Fruit fly (Drosophila melanogaster) whole organism, prepupa: ENCODE measurements around the gene CG15643.

ENCODE experiments used
- CG10631 ChIP-seq: fragments of 200-800 bp; sonication (Bioruptor generic); optimal IDR thresholded peaks from 2 replicates; lab custom pipeline; 2016; ENCODE audit warnings: missing biosample characterization, missing genetic modification characterization
- CG10669 ChIP-seq: fragments of 200-800 bp; sonication (Bioruptor generic); optimal IDR thresholded peaks from 3 replicates; lab custom pipeline; 2018; ENCODE audit warnings: missing biosample characterization, mild to moderate bottlenecking, missing genetic modification characterization, moderate library complexity
- CG11294 ChIP-seq: fragments of 200-800 bp; sonication (Bioruptor generic); IDR thresholded peaks from 2 replicates; pipeline ENCODE4 v1.3.6; 2022; ENCODE audit warnings: missing biosample characterization, missing genetic modification characterization
- CG11762 ChIP-seq: fragments of 200-800 bp; sonication (Bioruptor generic); optimal IDR thresholded peaks from 3 replicates; lab custom pipeline; 2016; ENCODE audit warnings: missing biosample characterization, missing genetic modification characterization; ENCODE audit not compliant: insufficient read depth
- CG11902 ChIP-seq: fragments of 200-800 bp; sonication (Bioruptor generic); optimal IDR thresholded peaks from 3 replicates; lab custom pipeline; 2016; ENCODE audit warnings: missing biosample characterization, missing genetic modification characterization
- CG15336 ChIP-seq: fragments of 200-800 bp; sonication (Bioruptor generic); IDR thresholded peaks from 2 replicates; pipeline ENCODE4 v1.3.6; 2022; ENCODE audit warnings: missing biosample characterization, missing genetic modification characterization
- CG1621 ChIP-seq: fragments of 200-800 bp; sonication (Bioruptor generic); optimal IDR thresholded peaks from 3 replicates; lab custom pipeline; 2018; ENCODE audit warnings: missing biosample characterization, mild to moderate bottlenecking, missing genetic modification characterization
- CG16779 ChIP-seq: fragments of 200-800 bp; sonication (Bioruptor generic); optimal IDR thresholded peaks from 3 replicates; lab custom pipeline; 2017; ENCODE audit warnings: missing biosample characterization, mild to moderate bottlenecking, missing genetic modification characterization
- CG3032 ChIP-seq: fragments of 200-800 bp; optimal IDR thresholded peaks from 2 replicates; lab custom pipeline; 2019; ENCODE audit warnings: missing biosample characterization, mild to moderate bottlenecking, missing genetic modification characterization, moderate library complexity
- CG32006 ChIP-seq: fragments of 200-800 bp; sonication (Bioruptor generic); optimal IDR thresholded peaks from 3 replicates; lab custom pipeline; 2017; ENCODE audit warnings: missing biosample characterization, mild to moderate bottlenecking, missing genetic modification characterization
- CG34406 ChIP-seq: fragments of 200-800 bp; sonication (Bioruptor generic); optimal IDR thresholded peaks from 3 replicates; lab custom pipeline; 2016; ENCODE audit warnings: missing biosample characterization, missing genetic modification characterization
- CG4318 ChIP-seq: fragments of 200-800 bp; sonication (Bioruptor generic); optimal IDR thresholded peaks from 3 replicates; lab custom pipeline; 2017; ENCODE audit warnings: missing biosample characterization, mild to moderate bottlenecking, missing genetic modification characterization
- CG6163 ChIP-seq: fragments of 200-800 bp; sonication (Bioruptor generic); IDR thresholded peaks from 3 replicates; pipeline ENCODE4 v1.3.6; 2022; ENCODE audit warnings: missing biosample characterization, missing genetic modification characterization
- CG6276 ChIP-seq: fragments of 200-800 bp; sonication (Bioruptor generic); optimal IDR thresholded peaks from 2 replicates; lab custom pipeline; 2017; ENCODE audit warnings: missing biosample characterization, mild to moderate bottlenecking, missing genetic modification characterization
- CG6808 ChIP-seq: fragments of 200-800 bp; sonication (Bioruptor generic); optimal IDR thresholded peaks from 3 replicates; lab custom pipeline; 2017; ENCODE audit warnings: missing biosample characterization, missing genetic modification characterization, mild to moderate bottlenecking, moderate library complexity, missing genetic modification reagents
- CG6854 ChIP-seq: fragments of 200-800 bp; sonication (Bioruptor generic); optimal IDR thresholded peaks from 2 replicates; lab custom pipeline; 2017; ENCODE audit warnings: missing biosample characterization, mild to moderate bottlenecking, missing genetic modification characterization
- CG7368 ChIP-seq: fragments of 200-800 bp; sonication (Bioruptor generic); optimal IDR thresholded peaks from 3 replicates; lab custom pipeline; 2016; ENCODE audit warnings: missing biosample characterization, missing genetic modification characterization
- CG8319 ChIP-seq: fragments of 200-800 bp; sonication (Bioruptor generic); optimal IDR thresholded peaks from 3 replicates; lab custom pipeline; 2016; ENCODE audit warnings: missing biosample characterization, missing genetic modification characterization
- CG9139 ChIP-seq: fragments of 200-800 bp; sonication (Bioruptor generic); optimal IDR thresholded peaks from 3 replicates; lab custom pipeline; 2017; ENCODE audit warnings: missing biosample characterization, mild to moderate bottlenecking, missing genetic modification characterization
- Eip75B ChIP-seq: fragments of 200-800 bp; sonication (Bioruptor generic); optimal IDR thresholded peaks from 3 replicates; lab custom pipeline; 2016; ENCODE audit warnings: missing biosample characterization, missing genetic modification characterization
- Eip78C ChIP-seq: fragments of 200-800 bp; sonication (Bioruptor generic); peaks from one replicate; lab custom pipeline; 2016; ENCODE audit warnings: missing biosample characterization, missing genetic modification characterization
- Eip93F ChIP-seq: fragments of 200-800 bp; sonication (Bioruptor generic); optimal IDR thresholded peaks from 2 replicates; lab custom pipeline; 2016; ENCODE audit warnings: missing biosample characterization, mild to moderate bottlenecking, missing genetic modification characterization
- Ets21C ChIP-seq: fragments of 200-800 bp; sonication (Bioruptor generic); optimal IDR thresholded peaks from 3 replicates; lab custom pipeline; 2016; ENCODE audit warnings: missing biosample characterization, missing genetic modification characterization
- Ets96B ChIP-seq: fragments of 200-800 bp; optimal IDR thresholded peaks from 2 replicates; lab custom pipeline; 2019; ENCODE audit warnings: missing biosample characterization, mild to moderate bottlenecking, missing genetic modification characterization, moderate library complexity
- Gug ChIP-seq: fragments of 200-800 bp; sonication (Bioruptor generic); IDR thresholded peaks from 2 replicates; pipeline ENCODE4 v1.3.6; 2022; ENCODE audit warnings: missing biosample characterization, missing genetic modification characterization
- Hr38 ChIP-seq: sonication (Bioruptor generic); optimal IDR thresholded peaks from 2 replicates; lab custom pipeline; 2016; ENCODE audit warnings: missing biosample characterization, missing genetic modification characterization
- Hr4 ChIP-seq: fragments of 200-800 bp; sonication (Bioruptor generic); optimal IDR thresholded peaks from 3 replicates; lab custom pipeline; 2016; ENCODE audit warnings: missing biosample characterization, missing genetic modification characterization
- Lpt ChIP-seq: fragments of 200-800 bp; sonication (Bioruptor generic); optimal IDR thresholded peaks from 3 replicates; lab custom pipeline; 2016; ENCODE audit warnings: missing biosample characterization, missing genetic modification characterization
- OdsH ChIP-seq: fragments of 200-800 bp; sonication (Bioruptor generic); optimal IDR thresholded peaks from 3 replicates; lab custom pipeline; 2016; ENCODE audit warnings: missing biosample characterization, missing genetic modification characterization
- Smox ChIP-seq: fragments of 200-800 bp; sonication (Bioruptor generic); optimal IDR thresholded peaks from 3 replicates; lab custom pipeline; 2016; ENCODE audit warnings: missing biosample characterization, missing genetic modification characterization
- Sox102F ChIP-seq: fragments of 200-800 bp; sonication (Bioruptor generic); optimal IDR thresholded peaks from 2 replicates; lab custom pipeline; 2016; ENCODE audit warnings: missing biosample characterization, mild to moderate bottlenecking, missing genetic modification characterization
- Sox14 ChIP-seq: fragments of 200-800 bp; sonication (Bioruptor generic); optimal IDR thresholded peaks from 3 replicates; lab custom pipeline; 2016; ENCODE audit warnings: missing biosample characterization, missing genetic modification characterization
- Sox15 ChIP-seq: fragments of 200-800 bp; sonication (Bioruptor generic); optimal IDR thresholded peaks from 3 replicates; lab custom pipeline; 2016; ENCODE audit warnings: missing biosample characterization, missing genetic modification characterization
- achi ChIP-seq: fragments of 200-800 bp; sonication (Bioruptor generic); optimal IDR thresholded peaks from 3 replicates; lab custom pipeline; 2016; ENCODE audit warnings: missing biosample characterization, missing genetic modification characterization
- acj6 ChIP-seq: fragments of 200-800 bp; sonication (Bioruptor generic); optimal IDR thresholded peaks from 3 replicates; lab custom pipeline; 2016; ENCODE audit warnings: missing biosample characterization, missing genetic modification characterization
- dac ChIP-seq: fragments of 200-800 bp; sonication (Bioruptor generic); optimal IDR thresholded peaks from 2 replicates; lab custom pipeline; 2017; ENCODE audit warnings: missing biosample characterization, mild to moderate bottlenecking, missing genetic modification characterization
- eg ChIP-seq: fragments of 200-800 bp; sonication (Bioruptor generic); IDR thresholded peaks from 3 replicates; pipeline ENCODE4 v1.3.6; 2022; ENCODE audit warnings: missing biosample characterization, missing genetic modification characterization
- esn ChIP-seq: fragments of 200-800 bp; sonication (Bioruptor generic); optimal IDR thresholded peaks from 2 replicates; lab custom pipeline; 2016; ENCODE audit warnings: missing biosample characterization, mild to moderate bottlenecking, missing genetic modification characterization, moderate library complexity
- fd59A ChIP-seq: fragments of 200-800 bp; sonication (Bioruptor generic); optimal IDR thresholded peaks from 2 replicates; lab custom pipeline; 2017; ENCODE audit warnings: missing biosample characterization, mild to moderate bottlenecking, missing genetic modification characterization, missing genetic modification reagents
- fd85E ChIP-seq: fragments of 200-800 bp; sonication (Bioruptor generic); optimal IDR thresholded peaks from 3 replicates; lab custom pipeline; 2016; ENCODE audit warnings: missing biosample characterization, missing genetic modification characterization
- fkh ChIP-seq: fragments of 200-800 bp; sonication (Bioruptor generic); optimal IDR thresholded peaks from 3 replicates; lab custom pipeline; 2017; ENCODE audit warnings: missing biosample characterization, mild to moderate bottlenecking, missing genetic modification characterization, moderate library complexity
- lz ChIP-seq: fragments of 200-800 bp; sonication (Bioruptor generic); optimal IDR thresholded peaks from 3 replicates; lab custom pipeline; 2016; ENCODE audit warnings: missing biosample characterization, missing genetic modification characterization
- net ChIP-seq: fragments of 200-800 bp; sonication (Bioruptor generic); optimal IDR thresholded peaks from 3 replicates; lab custom pipeline; 2016; ENCODE audit warnings: missing biosample characterization, missing genetic modification characterization
- pdm3 ChIP-seq: fragments of 200-800 bp; sonication (Bioruptor generic); optimal IDR thresholded peaks from 3 replicates; lab custom pipeline; 2016; ENCODE audit warnings: missing biosample characterization, missing genetic modification characterization
- salr ChIP-seq, 2 experiments: fragments of 200-800 bp; sonication (Bioruptor generic); optimal IDR thresholded peaks; 3 replicates each; lab custom pipeline; 2016 to 2018; ENCODE audit warnings: missing biosample characterization in 2 of 2, missing genetic modification characterization in 2 of 2, mild to moderate bottlenecking in 1 of 2
- ss ChIP-seq, 2 experiments: fragments of 200-800 bp; sonication (Bioruptor generic); optimal IDR thresholded peaks; 2 replicates in 1 of 2; 3 replicates in 1 of 2; lab custom pipeline; 2017 to 2018; ENCODE audit warnings: mild to moderate bottlenecking in 2 of 2, missing biosample characterization in 2 of 2, missing genetic modification characterization in 2 of 2, moderate library complexity in 1 of 2
- svp ChIP-seq: fragments of 200-800 bp; sonication (Bioruptor generic); peaks from one replicate; lab custom pipeline; 2016; ENCODE audit warnings: missing biosample characterization, missing genetic modification characterization
- topi ChIP-seq: fragments of 200-800 bp; sonication (Bioruptor generic); optimal IDR thresholded peaks from 3 replicates; lab custom pipeline; 2016; ENCODE audit warnings: missing biosample characterization, missing genetic modification characterization
- vri ChIP-seq: fragments of 200-800 bp; sonication (Bioruptor generic); optimal IDR thresholded peaks from 3 replicates; lab custom pipeline; 2016; ENCODE audit warnings: missing biosample characterization, mild to moderate bottlenecking, missing genetic modification characterization

Gene CG15643

dm6 chrX:15552472-15552888, 19.5 kb downstream of the CG15643 start (continued):
- no peak for TF ChIP-seq CG6854
- no peak for TF ChIP-seq Lpt (GFP tag; lab: Kevin White, UChicago)
- peak; percentile 49 for TF ChIP-seq acj6 (GFP tag; lab: Kevin White, UChicago)
- TF ChIP-seq CG10631 (GFP tag; lab: Kevin White, UChicago) = peak; percentile 45
- TF ChIP-seq CG34406 (GFP tag; lab: Kevin White, UChicago) = peak; percentile 29
- no peak for TF ChIP-seq CG7368 (GFP tag; lab: Kevin White, UChicago)
- TF ChIP-seq esn = peak; percentile 50
- peak; percentile 34 for TF ChIP-seq fd59A (GFP tag; lab: Kevin White, UChicago)
- TF ChIP-seq eg (GFP tag; lab: Robert Waterston, UW) = no peak
- peak; percentile 18 for TF ChIP-seq Hr4
- peak; percentile 36 for TF ChIP-seq Sox15 (GFP tag; lab: Kevin White, UChicago)
- TF ChIP-seq CG16779 (tag; lab: Kevin White, UChicago) = no peak
- peak; percentile 91 for TF ChIP-seq Eip78C
- peak; percentile 44 for TF ChIP-seq CG32006 (GFP tag; lab: Kevin White, UChicago)
- peak; percentile 70 for TF ChIP-seq topi
- peak; percentile 60 for TF ChIP-seq Sox14 (GFP tag; lab: Kevin White, UChicago)
- peak; percentile 48 for TF ChIP-seq CG10669
- no peak for TF ChIP-seq fd85E
- peak; percentile 13 for TF ChIP-seq CG11902 (GFP tag; lab: Kevin White, UChicago)

dm6 chrX:15549055-15549454, 22.9 kb downstream of the CG15643 start:
- TF ChIP-seq CG9139 (GFP tag; lab: Kevin White, UChicago) (no peak), Sox102F (GFP tag; lab: Kevin White, UChicago) (peak; percentile 57), CG1621 (tag; lab: Kevin White, UChicago) (no peak), esn (peak; percentile 68), salr (GFP tag; optimal IDR thresholded peaks at IDR 0.05; lab: Kevin White, UChicago) (peak in 1 of 2 experiments; percentile 37), acj6 (GFP tag; lab: Kevin White, UChicago) (peak; percentile 47), Hr38 (no peak), vri (GFP tag; lab: Kevin White, UChicago) (peak; percentile 14), net (peak; percentile 61), fd85E (no peak), CG32006 (GFP tag; lab: Kevin White, UChicago) (peak; percentile 84), Eip93F (no peak), OdsH (GFP tag; lab: Kevin White, UChicago) (peak; percentile 65), CG10669 (peak; percentile 34), Ets96B (peak; percentile 10), Ets21C (GFP tag; lab: Kevin White, UChicago) (peak; percentile 30), CG6808 (no peak), CG3032 (tag; lab: Kevin White, UChicago) (peak; percentile 30), Eip75B (peak; percentile 52), fd59A (GFP tag; lab: Kevin White, UChicago) (peak; percentile 4), CG11294 (GFP tag; lab: Robert Waterston, UW) (peak; percentile 63; the same call in 1 of the 2 replicates), CG6163 (peak; percentile 74), Smox (GFP tag; lab: Kevin White, UChicago) (peak; percentile 51), ss (GFP tag; optimal IDR thresholded peaks at IDR 0.05; lab: Kevin White, UChicago) (no peak), Lpt (GFP tag; lab: Kevin White, UChicago) (peak; percentile 41), CG11902 (GFP tag; lab: Kevin White, UChicago) (peak; percentile 30), Gug (peak; percentile 74), eg (GFP tag; lab: Robert Waterston, UW) (peak; percentile 83), CG4318 (peak; percentile 72), topi (peak; percentile 67), lz (GFP tag; lab: Kevin White, UChicago) (peak; percentile 63), svp (GFP tag; lab: Kevin White, UChicago) (peak; percentile 80), fkh (GFP tag; lab: Kevin White, UChicago) (peak; percentile 15), CG8319 (peak; percentile 50), pdm3 (GFP tag; lab: Kevin White, UChicago) (peak; percentile 59), dac (GFP tag; lab: Kevin White, UChicago) (peak; percentile 40), CG11762 (GFP tag; lab: Kevin White, UChicago) (peak; percentile 25), CG15336 (GFP tag; lab: Robert Waterston, UW) (peak; percentile 77), Hr4 (peak; percentile 76), achi (GFP tag; lab: Kevin White, UChicago) (peak; percentile 60), CG6276 (GFP tag; lab: Kevin White, UChicago) (peak; percentile 79), CG6854 (no peak)
